Fruit fly (Drosophila melanogaster) whole organism, pupa: ENCODE results near the gene CG13476.

ENCODE experiments used
- CG10348 ChIP-seq: fragments of 200-800 bp; sonication (Bioruptor generic); IDR thresholded peaks from 2 replicates; pipeline ENCODE4 v1.3.6; 2022; ENCODE audit warnings: missing biosample characterization, missing genetic modification characterization
- CG12605 ChIP-seq: fragments of 200-800 bp; sonication (Bioruptor generic); IDR thresholded peaks from 2 replicates; pipeline ENCODE4 v1.3.6; 2022; ENCODE audit warnings: missing biosample characterization, missing genetic modification characterization
- CG13204 ChIP-seq: fragments of 200-800 bp; sonication (Bioruptor generic); optimal IDR thresholded peaks from 2 replicates; lab custom pipeline; 2018; ENCODE audit warnings: missing biosample characterization, mild to moderate bottlenecking, missing genetic modification characterization, moderate library complexity
- CG14655 ChIP-seq: fragments of 200-800 bp; sonication (Bioruptor generic); optimal IDR thresholded peaks from 3 replicates; lab custom pipeline; 2017; ENCODE audit warnings: mild to moderate bottlenecking, missing biosample characterization, missing genetic modification reagents, missing genetic modification characterization
- CG15710 ChIP-seq: fragments of 200-800 bp; sonication (Bioruptor generic); optimal IDR thresholded peaks from 2 replicates; lab custom pipeline; 2018; ENCODE audit warnings: missing biosample characterization, mild to moderate bottlenecking, missing genetic modification characterization, moderate library complexity
- CG17806 ChIP-seq: fragments of 200-800 bp; sonication (Bioruptor generic); optimal IDR thresholded peaks from 2 replicates; lab custom pipeline; 2018; ENCODE audit warnings: missing biosample characterization, mild to moderate bottlenecking, missing genetic modification characterization, moderate library complexity
- CG32121 ChIP-seq: fragments of 200-800 bp; sonication (Bioruptor generic); IDR thresholded peaks from 2 replicates; pipeline ENCODE4 v1.3.6; 2022; ENCODE audit warnings: missing biosample characterization, missing genetic modification characterization
- CG34367 ChIP-seq: fragments of 200-800 bp; sonication (Bioruptor generic); optimal IDR thresholded peaks from 2 replicates; lab custom pipeline; 2018; ENCODE audit warnings: missing biosample characterization, mild to moderate bottlenecking, missing genetic modification characterization
- CG4496 ChIP-seq: fragments of 200-800 bp; sonication (Bioruptor generic); IDR thresholded peaks from 3 replicates; pipeline ENCODE4 v1.3.6; 2022; ENCODE audit warnings: missing biosample characterization, missing genetic modification characterization
- CG8159 ChIP-seq: fragments of 200-800 bp; sonication (Bioruptor generic); optimal IDR thresholded peaks from 3 replicates; lab custom pipeline; 2018; ENCODE audit warnings: missing biosample characterization, mild to moderate bottlenecking, missing genetic modification characterization, moderate library complexity
- CG8301 ChIP-seq: fragments of 200-800 bp; sonication (Bioruptor generic); optimal IDR thresholded peaks from 2 replicates; lab custom pipeline; 2018; ENCODE audit warnings: missing biosample characterization, mild to moderate bottlenecking, missing genetic modification characterization
- CG9948 ChIP-seq: fragments of 200-800 bp; sonication (Bioruptor generic); optimal IDR thresholded peaks from 2 replicates; lab custom pipeline; 2018; ENCODE audit warnings: missing biosample characterization, mild to moderate bottlenecking, missing genetic modification characterization, moderate library complexity
- D1 ChIP-seq: fragments of 200-800 bp; sonication (Bioruptor generic); optimal IDR thresholded peaks from 2 replicates; lab custom pipeline; 2018; ENCODE audit warnings: missing biosample characterization, mild to moderate bottlenecking, missing genetic modification characterization, moderate library complexity
- EcR ChIP-seq: fragments of 200-800 bp; sonication (Bioruptor generic); optimal IDR thresholded peaks from 3 replicates; lab custom pipeline; 2019; ENCODE audit warnings: missing biosample characterization, missing genetic modification characterization, mild to moderate bottlenecking, moderate library complexity, missing genetic modification reagents
- Ets98B ChIP-seq: fragments of 200-800 bp; sonication (Bioruptor generic); IDR thresholded peaks from 2 replicates; pipeline ENCODE4 v1.3.6; 2022; ENCODE audit warnings: missing biosample characterization, missing genetic modification characterization
- Pif1A ChIP-seq: fragments of 200-800 bp; sonication (Bioruptor generic); optimal IDR thresholded peaks from 3 replicates; lab custom pipeline; 2016; ENCODE audit warnings: missing biosample characterization, missing genetic modification characterization
- Pif1B ChIP-seq: fragments of 200-800 bp; sonication (Bioruptor generic); optimal IDR thresholded peaks from 3 replicates; lab custom pipeline; 2016; ENCODE audit warnings: missing biosample characterization, missing genetic modification characterization
- Snoo ChIP-seq: fragments of 200-800 bp; sonication (Bioruptor generic); optimal IDR thresholded peaks from 3 replicates; lab custom pipeline; 2017; ENCODE audit warnings: missing biosample characterization, mild to moderate bottlenecking, missing genetic modification characterization, inconsistent platforms
- fd96Ca ChIP-seq: fragments of 200-800 bp; sonication (Bioruptor generic); IDR thresholded peaks from 3 replicates; pipeline ENCODE4 v1.3.6; 2022; ENCODE audit warnings: missing biosample characterization, missing genetic modification characterization
- gl ChIP-seq: fragments of 200-800 bp; sonication (Bioruptor generic); optimal IDR thresholded peaks from 2 replicates; lab custom pipeline; 2018; ENCODE audit warnings: missing biosample characterization, mild to moderate bottlenecking, missing genetic modification characterization
- rn ChIP-seq: fragments of 200-800 bp; sonication (Bioruptor generic); IDR thresholded peaks from 2 replicates; pipeline ENCODE4 v1.3.6; 2022; ENCODE audit warnings: missing biosample characterization, missing genetic modification characterization

CG13476 gene

DNA sequence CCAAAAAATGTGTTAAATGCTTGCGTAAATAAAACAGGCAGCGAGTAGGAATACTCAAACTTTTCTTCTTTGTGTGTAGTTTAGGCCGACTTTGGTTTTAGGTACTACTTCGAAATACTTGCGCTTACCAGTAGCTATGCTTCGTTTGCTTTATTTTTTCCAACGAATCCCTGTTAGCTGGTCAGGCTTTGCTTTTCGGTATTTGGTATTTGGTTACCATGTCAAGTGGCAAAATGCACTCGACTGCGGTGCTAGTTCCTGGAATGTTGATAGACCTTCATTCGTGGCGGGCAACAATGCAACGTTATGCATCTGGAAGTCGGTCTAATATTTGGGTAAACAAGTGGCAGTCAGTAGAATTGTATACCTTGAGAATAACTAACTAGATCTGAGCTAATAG is 41.5 kb upstream of the CG13476 start:
- TF ChIP-seq Snoo (tag; lab: Kevin White, UChicago): no peak
- TF ChIP-seq CG9948: no peak

- no peak for TF ChIP-seq CG17806
- no peak for TF ChIP-seq CG34367 (tag; lab: Kevin White, UChicago)
- no peak for TF ChIP-seq CG4496
- TF ChIP-seq EcR (GFP tag; lab: Kevin White, UChicago): no peak
- TF ChIP-seq Pif1B (GFP tag; lab: Kevin White, UChicago): no peak
- TF ChIP-seq, all 21 proteins: peak for 0
Observed at dm6 chr3L:14664390-14664789, 40.9 kb upstream of the CG13476 start.

dm6 chr3L:14665802-14666351 is 39.4 kb upstream of the CG13476 start:
- TF ChIP-seq Pif1B (GFP tag; lab: Kevin White, UChicago): peak; percentile 89
- peak; percentile 88 for TF ChIP-seq CG14655
- peak; percentile 79 for TF ChIP-seq CG12605 (GFP tag; lab: Robert Waterston, UW)
- peak; percentile 88 for TF ChIP-seq CG8159 (tag; lab: Kevin White, UChicago)
- peak; percentile 66; the same call in 1 of the 2 replicates for TF ChIP-seq CG32121 (GFP tag; lab: Robert Waterston, UW)
- TF ChIP-seq EcR (GFP tag; lab: Kevin White, UChicago): peak; percentile 30
- TF ChIP-seq CG34367 (tag; lab: Kevin White, UChicago): peak; percentile 87
- peak; percentile 94 for TF ChIP-seq Pif1A (GFP tag; lab: Kevin White, UChicago)
- TF ChIP-seq gl (tag; lab: Kevin White, UChicago): peak; percentile 64
- peak; percentile 79 for TF ChIP-seq CG9948
- TF ChIP-seq fd96Ca (GFP tag; lab: Robert Waterston, UW): peak; percentile 90
- peak; percentile 92 for TF ChIP-seq CG4496
- TF ChIP-seq CG10348: no peak
- peak; percentile 81 for TF ChIP-seq CG13204 (GFP tag; lab: Kevin White, UChicago)
- TF ChIP-seq CG8301: peak; percentile 85
- TF ChIP-seq Ets98B: peak; percentile 84
- TF ChIP-seq CG17806: peak; percentile 91
- peak; percentile 73 for TF ChIP-seq Snoo (tag; lab: Kevin White, UChicago)
- peak; percentile 72 for TF ChIP-seq rn (GFP tag; lab: Robert Waterston, UW)
- peak; percentile 55 for TF ChIP-seq D1 (tag; lab: Kevin White, UChicago)
- peak; percentile 89 for TF ChIP-seq CG15710 (tag; lab: Kevin White, UChicago)

- TF ChIP-seq Snoo (tag; lab: Kevin White, UChicago): no peak
- peak; percentile 43 for TF ChIP-seq EcR (GFP tag; lab: Kevin White, UChicago)
Observed at dm6 chr3L:14668638-14669037, 36.6 kb upstream of the CG13476 start.

DNA sequence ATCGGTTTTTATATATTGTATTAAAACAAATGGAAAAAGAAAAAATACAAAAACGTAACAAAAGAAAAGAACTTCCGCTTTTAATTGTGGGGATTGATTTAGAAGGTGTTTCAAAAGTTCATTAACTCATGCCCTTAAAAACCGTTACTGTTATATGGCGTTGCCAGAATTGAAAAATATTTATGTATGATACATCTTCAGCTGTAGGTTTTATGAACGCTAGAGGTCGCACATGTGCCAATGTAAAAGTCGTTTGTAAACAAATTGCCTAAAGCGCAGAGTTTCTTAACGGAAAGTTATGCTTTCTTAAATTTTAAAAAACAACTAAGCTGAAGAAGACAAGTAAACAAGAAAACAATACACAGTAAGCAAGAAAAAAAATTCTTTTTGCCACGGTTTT is 33.7 kb upstream of the CG13476 start:
- TF ChIP-seq Pif1B (GFP tag; lab: Kevin White, UChicago) (no peak), CG32121 (GFP tag; lab: Robert Waterston, UW) (no peak), CG14655 (no peak), EcR (GFP tag; lab: Kevin White, UChicago) (peak; percentile 92), D1 (tag; lab: Kevin White, UChicago) (peak; percentile 29)
- TF ChIP-seq, all 21 proteins: peak for 2

- TF ChIP-seq CG12605 (GFP tag; lab: Robert Waterston, UW): 0 out of 2 replicates have a peak, but pooled peaks have one; percentile 22
- TF ChIP-seq Snoo (tag; lab: Kevin White, UChicago): peak; percentile 16
- peak; percentile 51 for TF ChIP-seq CG13204 (GFP tag; lab: Kevin White, UChicago)
- no peak for TF ChIP-seq CG9948
- TF ChIP-seq Pif1B (GFP tag; lab: Kevin White, UChicago): peak; percentile 5
- peak; percentile 4 for TF ChIP-seq gl (tag; lab: Kevin White, UChicago)
- peak; percentile 59; the same call in 2 of the 3 replicates for TF ChIP-seq CG4496
- no peak for TF ChIP-seq EcR (GFP tag; lab: Kevin White, UChicago)
- peak; percentile 50 for TF ChIP-seq Pif1A (GFP tag; lab: Kevin White, UChicago)
- TF ChIP-seq Ets98B: peak; percentile 46; the same call in 1 of the 2 replicates
- no peak for TF ChIP-seq CG17806
- TF ChIP-seq CG14655: peak; percentile 42
- TF ChIP-seq fd96Ca (GFP tag; lab: Robert Waterston, UW): no peak; the same call in none of the 3 replicates
- TF ChIP-seq CG8301: peak; percentile 39
- TF ChIP-seq CG32121 (GFP tag; lab: Robert Waterston, UW): peak; percentile 44
- TF ChIP-seq CG8159 (tag; lab: Kevin White, UChicago): no peak
Observed at dm6 chr3L:14672387-14673110, 32.7 kb upstream of the CG13476 start, which contains the start of the genes CG43121 and ome. Gene CG43121, minus strand, starts transcription at chr3L:14672437. Gene ome, plus strand, starts transcription at chr3L:14672839.
